Worm (Caenorhabditis elegans) whole organism, young adult: ENCODE data around the gene dnj-26.

Experiments used
- F33H1.4 ChIP-seq: fragments of 200-800 bp; sonication (Bioruptor generic); IDR thresholded peaks from 2 replicates; pipeline ENCODE4 v1.3.6; 2022; ENCODE audit warnings: missing genetic modification reagents, missing genetic modification characterization, missing compliant biosample characterization
- F37B4.10 ChIP-seq: fragments of 200-800 bp; sonication (Bioruptor generic); IDR thresholded peaks from 2 replicates; pipeline ENCODE4 v1.3.6; 2022; ENCODE audit warnings: missing genetic modification characterization, missing compliant biosample characterization
- F49E8.2 ChIP-seq: sonication (generic microtip); optimal IDR thresholded peaks from 3 replicates; lab custom pipeline; 2017; ENCODE audit warnings: missing genetic modification characterization, mild to moderate bottlenecking, missing compliant biosample characterization, antibody characterized with exemption, moderate library complexity; ENCODE audit not compliant: insufficient read depth
- F57A8.1 ChIP-seq: fragments of 200-800 bp; sonication (Bioruptor generic); optimal IDR thresholded peaks from 2 replicates; lab custom pipeline; 2018; ENCODE audit warnings: mild to moderate bottlenecking, missing genetic modification characterization, moderate library complexity, missing compliant biosample characterization
- F57C9.4 ChIP-seq: sonication (generic microtip); optimal IDR thresholded peaks from 2 replicates; lab custom pipeline; 2017; ENCODE audit warnings: mild to moderate bottlenecking, missing genetic modification characterization, missing compliant biosample characterization
- K11D2.4 ChIP-seq: fragments of 200-800 bp; sonication (Bioruptor generic); IDR thresholded peaks from 2 replicates; pipeline ENCODE4 v1.3.6; 2022; ENCODE audit warnings: missing genetic modification reagents, missing genetic modification characterization, missing compliant biosample characterization
- T07F8.4 ChIP-seq: sonication (generic microtip); optimal IDR thresholded peaks from 2 replicates; lab custom pipeline; 2016; ENCODE audit warnings: mild to moderate bottlenecking, missing genetic modification characterization, moderate library complexity, missing compliant biosample characterization
- aptf-3 ChIP-seq: fragments of 200-800 bp; sonication (Bioruptor generic); IDR thresholded peaks from 2 replicates; pipeline ENCODE4 v1.3.6; 2022; ENCODE audit warnings: missing genetic modification characterization, missing compliant biosample characterization
- athp-1 ChIP-seq: sonication (generic microtip); optimal IDR thresholded peaks from 2 replicates; lab custom pipeline; 2017; ENCODE audit warnings: mild to moderate bottlenecking, missing genetic modification characterization, missing compliant biosample characterization
- attf-3 ChIP-seq: fragments of 200-800 bp; sonication (Bioruptor generic); conservative IDR thresholded peaks from 2 replicates; pipeline ENCODE4 v1.3.6; 2022; ENCODE audit warnings: missing genetic modification reagents, missing genetic modification characterization, missing compliant biosample characterization
- attf-5 ChIP-seq: fragments of 200-800 bp; sonication (Bioruptor generic); optimal IDR thresholded peaks from 2 replicates; lab custom pipeline; 2018; ENCODE audit warnings: mild to moderate bottlenecking, missing genetic modification characterization, missing compliant biosample characterization
- ccch-3 ChIP-seq: fragments of 200-800 bp; sonication (Bioruptor generic); optimal IDR thresholded peaks from 2 replicates; lab custom pipeline; 2018; ENCODE audit warnings: mild to moderate bottlenecking, missing genetic modification characterization, missing compliant biosample characterization
- ceh-27 ChIP-seq: fragments of 200-800 bp; sonication (Bioruptor generic); optimal IDR thresholded peaks from 2 replicates; lab custom pipeline; 2018; ENCODE audit warnings: mild to moderate bottlenecking, missing genetic modification characterization, moderate library complexity, missing compliant biosample characterization
- ceh-58 ChIP-seq: fragments of 200-800 bp; sonication (Bioruptor generic); IDR thresholded peaks from 2 replicates; pipeline ENCODE4 v1.3.6; 2022; ENCODE audit warnings: missing genetic modification characterization, missing compliant biosample characterization
- ceh-79 ChIP-seq: sonication (generic microtip); optimal IDR thresholded peaks from 2 replicates; lab custom pipeline; 2017; ENCODE audit warnings: mild to moderate bottlenecking, missing genetic modification characterization, missing compliant biosample characterization
- dpl-1 ChIP-seq: fragments of 150-350 bp; optimal IDR thresholded peaks from 2 replicates; lab custom pipeline; 2014; ENCODE audit warnings: missing biosample characterization, missing genetic modification reagents, missing genetic modification characterization
- efl-1 ChIP-seq: fragments of 150-350 bp; optimal IDR thresholded peaks from 2 replicates; lab custom pipeline; 2014; ENCODE audit warnings: missing biosample characterization, missing genetic modification reagents, missing genetic modification characterization
- egl-18 ChIP-seq: fragments of 200-800 bp; sonication (Bioruptor generic); IDR thresholded peaks from 2 replicates; pipeline ENCODE4 v1.3.6; 2022; ENCODE audit warnings: missing genetic modification reagents, missing genetic modification characterization, missing compliant biosample characterization
- egl-44 ChIP-seq: fragments of 200-800 bp; sonication (Bioruptor generic); IDR thresholded peaks from 2 replicates; pipeline ENCODE4 v1.3.6; 2022; ENCODE audit warnings: missing genetic modification reagents, missing genetic modification characterization, missing compliant biosample characterization
- egrh-3 ChIP-seq: fragments of 200-800 bp; sonication (Bioruptor generic); IDR thresholded peaks from 2 replicates; pipeline ENCODE4 v1.3.6; 2022; ENCODE audit warnings: missing genetic modification reagents, missing genetic modification characterization, missing compliant biosample characterization
- ets-4 ChIP-seq: fragments of 200-800 bp; sonication (Bioruptor generic); optimal IDR thresholded peaks from 2 replicates; lab custom pipeline; 2018; ENCODE audit warnings: mild to moderate bottlenecking, missing genetic modification characterization, missing compliant biosample characterization
- gei-17 ChIP-seq: fragments of 200-800 bp; sonication (Bioruptor generic); optimal IDR thresholded peaks from 2 replicates; lab custom pipeline; 2018; ENCODE audit warnings: mild to moderate bottlenecking, missing genetic modification characterization, missing compliant biosample characterization
- hlh-12 ChIP-seq: sonication (generic microtip); optimal IDR thresholded peaks from 2 replicates; lab custom pipeline; 2016; ENCODE audit warnings: missing genetic modification characterization, missing compliant biosample characterization
- hlh-26 ChIP-seq: fragments of 200-800 bp; sonication (Bioruptor generic); conservative IDR thresholded peaks from 2 replicates; pipeline ENCODE4 v1.3.6; 2022; ENCODE audit warnings: missing genetic modification reagents, missing genetic modification characterization, missing compliant biosample characterization
- hmg-1.2 ChIP-seq: fragments of 200-800 bp; sonication (Bioruptor generic); IDR thresholded peaks from 2 replicates; pipeline ENCODE4 v1.3.6; 2022; ENCODE audit warnings: missing genetic modification reagents, missing genetic modification characterization, missing compliant biosample characterization
- hmg-20 ChIP-seq: fragments of 200-800 bp; sonication (Bioruptor generic); IDR thresholded peaks from 2 replicates; pipeline ENCODE4 v1.3.6; 2022; ENCODE audit warnings: missing genetic modification reagents, missing genetic modification characterization, missing compliant biosample characterization
- lag-1 ChIP-seq: fragments of 200-800 bp; sonication (Bioruptor generic); IDR thresholded peaks from 2 replicates; pipeline ENCODE4 v1.3.6; 2022; ENCODE audit warnings: missing genetic modification reagents, missing genetic modification characterization, missing compliant biosample characterization
- let-607 ChIP-seq, 2 experiments: fragments of 200-800 bp in 1 of 2; sonication (Bioruptor generic) in 1 of 2; sonication (generic microtip) in 1 of 2; optimal IDR thresholded peaks; 2 replicates each; lab custom pipeline; 2016 to 2018; ENCODE audit warnings: mild to moderate bottlenecking in 2 of 2, missing compliant biosample characterization in 2 of 2, missing genetic modification characterization in 2 of 2, moderate library complexity in 2 of 2, missing genotype in 1 of 2
- lin-35 ChIP-seq, 3 experiments: fragments of 150-350 bp in 2 of 3; sonication (generic microtip) in 1 of 3; optimal IDR thresholded peaks; 2 replicates each; lab custom pipeline; 2014 to 2018; ENCODE audit warnings: missing biosample characterization in 3 of 3, missing genetic modification characterization in 3 of 3, missing genetic modification reagents in 3 of 3
- lsl-1 ChIP-seq: fragments of 200-800 bp; sonication (Bioruptor generic); optimal IDR thresholded peaks from 2 replicates; lab custom pipeline; 2018; ENCODE audit warnings: mild to moderate bottlenecking, missing genetic modification characterization, moderate library complexity, missing compliant biosample characterization
- lsy-27 ChIP-seq: sonication (generic microtip); optimal IDR thresholded peaks from 2 replicates; lab custom pipeline; 2017; ENCODE audit warnings: missing genetic modification characterization, mild to moderate bottlenecking, missing compliant biosample characterization, antibody characterized with exemption, missing genotype, borderline replicate concordance; ENCODE audit not compliant: insufficient read depth
- madf-10 ChIP-seq: sonication (generic microtip); optimal IDR thresholded peaks from 2 replicates; lab custom pipeline; 2016; ENCODE audit warnings: mild to moderate bottlenecking, missing genetic modification characterization, missing compliant biosample characterization
- nhr-179 ChIP-seq: sonication (generic microtip); optimal IDR thresholded peaks from 2 replicates; lab custom pipeline; 2016; ENCODE audit warnings: mild to moderate bottlenecking, missing genetic modification characterization, missing compliant biosample characterization
- pbrm-1 ChIP-seq: fragments of 200-800 bp; sonication (Bioruptor generic); IDR thresholded peaks from 2 replicates; pipeline ENCODE4 v1.3.6; 2022; ENCODE audit warnings: missing genetic modification reagents, missing genetic modification characterization, missing compliant biosample characterization
- snpc-1.1 ChIP-seq: sonication (generic microtip); optimal IDR thresholded peaks from 2 replicates; lab custom pipeline; 2017; ENCODE audit warnings: missing genetic modification characterization, mild to moderate bottlenecking, missing compliant biosample characterization, antibody characterized with exemption, moderate library complexity, missing genotype, missing genetic modification reagents; ENCODE audit not compliant: insufficient read depth
- snpc-3.4 ChIP-seq: sonication (generic microtip); optimal IDR thresholded peaks from 2 replicates; lab custom pipeline; 2017; ENCODE audit warnings: missing genetic modification characterization, mild to moderate bottlenecking, missing compliant biosample characterization, antibody characterized with exemption, moderate library complexity, missing genotype, missing genetic modification reagents
- snpc-4 ChIP-seq, 5 experiments: fragments of 150-350 bp in 1 of 5; sonication (generic microtip) in 4 of 5; optimal IDR thresholded peaks; 2 replicates each; lab custom pipeline; 2014 to 2018; ENCODE audit warnings: missing genetic modification characterization in 5 of 5, missing biosample characterization in 3 of 5, antibody characterized with exemption in 2 of 5, mild to moderate bottlenecking in 2 of 5, missing compliant biosample characterization in 2 of 5, missing genotype in 2 of 5, moderate library complexity in 2 of 5, missing genetic modification reagents in 1 of 5
- tlf-1 ChIP-seq: fragments of 200-800 bp; sonication (Bioruptor generic); optimal IDR thresholded peaks from 2 replicates; lab custom pipeline; 2018; ENCODE audit warnings: mild to moderate bottlenecking, missing genetic modification characterization, missing compliant biosample characterization
- ztf-18 ChIP-seq: sonication (generic microtip); optimal IDR thresholded peaks from 2 replicates; lab custom pipeline; 2016; ENCODE audit warnings: missing genotype, mild to moderate bottlenecking, missing genetic modification characterization, missing compliant biosample characterization
- ztf-3 ChIP-seq: fragments of 200-800 bp; sonication (Bioruptor generic); optimal IDR thresholded peaks from 2 replicates; lab custom pipeline; 2018; ENCODE audit warnings: mild to moderate bottlenecking, missing genetic modification characterization, missing compliant biosample characterization
- ztf-6 ChIP-seq: fragments of 200-800 bp; sonication (Bioruptor generic); IDR thresholded peaks from 2 replicates; pipeline ENCODE4 v1.3.6; 2022; ENCODE audit warnings: missing genetic modification reagents, missing genetic modification characterization, missing compliant biosample characterization

The dnj-26 gene

DNA sequence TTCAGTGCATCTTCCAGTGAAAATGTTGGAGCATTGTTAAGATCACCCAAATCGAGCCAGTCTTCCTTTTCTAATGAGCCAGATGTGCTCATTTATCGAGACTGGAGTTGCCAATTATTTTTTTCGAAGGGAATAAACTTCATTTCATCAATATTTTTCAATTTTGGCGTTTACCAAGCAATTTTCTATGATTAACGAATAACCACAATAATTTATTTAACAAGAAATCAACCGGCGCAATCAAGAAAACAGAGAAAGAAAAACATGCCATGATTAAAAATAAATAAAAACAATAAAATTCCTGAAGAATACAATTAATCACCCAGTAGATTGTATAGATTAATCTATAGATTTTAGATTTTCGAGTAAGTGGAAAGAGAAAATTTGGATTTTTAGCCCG is 23.4 kb upstream of the dnj-26 start, which contains the start of gene vps-8:
TSS of gene vps-8 (minus strand) at position 101 of the 400 bp plus-strand sequence.
- no peak for TF ChIP-seq dpl-1 (GFP tag; lab: Kevin White, UChicago)
- TF ChIP-seq tlf-1 (GFP tag; lab: Kevin White, UChicago), result peak; percentile 1

DNA sequence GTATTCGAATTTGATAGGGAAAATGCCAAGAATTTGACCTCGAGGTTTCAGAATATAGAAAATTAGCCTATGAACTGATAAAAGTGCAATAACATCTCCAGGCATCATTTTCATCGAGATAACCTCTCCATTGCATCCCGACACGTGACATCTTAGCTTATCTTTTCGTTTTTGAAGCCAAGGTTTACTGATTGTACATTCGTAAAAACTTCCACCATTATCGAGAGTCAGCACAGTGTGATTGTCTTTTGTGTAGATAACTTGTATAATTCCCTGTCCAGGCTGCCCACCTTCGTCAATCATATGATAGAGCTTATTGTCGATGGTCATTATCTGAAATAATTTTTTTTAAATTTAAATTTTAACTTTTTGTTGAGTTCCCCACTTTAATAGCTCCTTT is 21.9 kb upstream of the dnj-26 start:
- no peak for TF ChIP-seq aptf-3
- no peak for TF ChIP-seq ztf-3 (GFP tag; lab: Kevin White, UChicago)
- no peak for TF ChIP-seq pbrm-1 (GFP tag; lab: Robert Waterston, UW)
- TF ChIP-seq snpc-1.1 (tag; lab: Kevin White, UChicago), result no peak
- no peak for TF ChIP-seq egl-44
- TF ChIP-seq egrh-3 (GFP tag; lab: Robert Waterston, UW), result no peak
- TF ChIP-seq F57C9.4 (tag; lab: Kevin White, UChicago), result no peak
- TF ChIP-seq ceh-58 (GFP tag; lab: Robert Waterston, UW), result no peak
- TF ChIP-seq F37B4.10 (GFP tag; lab: Robert Waterston, UW), result no peak
- no peak for TF ChIP-seq hmg-20
- no peak for TF ChIP-seq hlh-26 (GFP tag; lab: Robert Waterston, UW)
- no peak for TF ChIP-seq ets-4
- TF ChIP-seq gei-17 (GFP tag; lab: Kevin White, UChicago), result no peak
- TF ChIP-seq T07F8.4 (tag; lab: Kevin White, UChicago), result no peak
- no peak for TF ChIP-seq let-607 (tag; optimal IDR thresholded peaks at IDR 0.05; lab: Kevin White, UChicago)
- no peak for TF ChIP-seq ccch-3 (GFP tag; lab: Kevin White, UChicago)
- TF ChIP-seq, all 124 proteins: peak for 0

DNA sequence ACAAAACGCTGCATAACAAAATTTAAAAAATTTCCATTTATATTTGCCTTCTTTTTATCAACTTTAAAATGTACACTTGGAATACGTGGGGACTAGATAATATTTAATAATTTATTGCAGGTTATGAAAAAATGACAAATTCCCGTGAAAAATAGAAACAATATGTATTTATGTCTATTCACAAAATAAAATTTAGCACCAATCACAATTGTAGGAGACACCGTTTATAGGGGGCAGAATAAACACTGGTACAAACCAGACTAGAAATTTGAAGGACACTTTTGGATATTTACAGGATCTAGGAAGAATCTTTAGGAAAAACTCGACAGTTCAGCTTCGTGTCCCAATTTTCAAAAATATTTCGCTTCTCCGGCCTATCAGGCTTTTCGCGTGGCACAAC is 17.9 kb upstream of the dnj-26 start, which contains the start of gene C42C1.3:
TSS of gene C42C1.3 (minus strand) at position 101 of the 400 bp plus-strand sequence.
- TF ChIP-seq lin-35 (GFP tag; optimal IDR thresholded peaks at IDR 0.05; lab: Kevin White, UChicago), result no peak
- TF ChIP-seq lag-1 (GFP tag; lab: Robert Waterston, UW), result no peak
- no peak for TF ChIP-seq lsy-27 (tag; lab: Kevin White, UChicago)
- no peak for TF ChIP-seq egl-44
- TF ChIP-seq ccch-3 (GFP tag; lab: Kevin White, UChicago), result no peak
- no peak for TF ChIP-seq ztf-18

DNA sequence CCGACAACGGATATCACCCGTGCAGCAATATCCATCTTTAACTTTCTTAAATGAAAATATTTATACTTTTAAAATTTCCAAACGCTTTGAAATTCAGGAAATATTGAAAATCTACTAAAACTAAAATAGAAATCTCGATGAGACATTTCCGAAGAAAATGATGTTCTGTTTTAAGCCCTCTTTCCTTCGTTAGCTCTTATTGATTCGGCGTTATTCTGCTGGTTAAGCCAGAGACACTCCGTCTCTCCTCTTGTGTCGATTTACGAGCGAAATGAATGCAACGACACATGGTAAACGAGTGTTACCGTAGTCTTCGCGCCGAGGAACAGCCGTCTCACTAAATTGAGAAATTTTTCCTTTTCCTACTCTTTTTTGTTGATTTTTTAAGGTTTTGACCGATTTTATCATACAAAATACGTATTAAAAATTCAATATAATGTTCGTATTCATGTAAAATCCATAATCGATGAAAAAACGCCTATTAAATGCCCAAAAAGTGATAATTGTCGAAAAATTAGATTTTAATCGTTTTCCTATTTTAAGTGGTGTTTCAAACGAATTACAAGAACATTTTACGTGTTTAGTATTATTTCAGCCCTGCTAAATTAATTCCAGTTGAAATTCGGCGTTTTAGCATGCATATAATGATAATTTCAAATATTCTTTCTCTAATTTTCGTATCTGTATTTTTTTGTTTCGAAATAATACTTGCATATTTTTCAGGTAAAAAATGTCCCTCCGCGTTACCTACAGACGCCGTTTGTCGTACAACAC is 16.0 kb upstream of the dnj-26 start, which contains the start of the genes ppm-1.H and rpl-34:
TSS of gene ppm-1.H (minus strand) at position 51 of the 774 bp plus-strand sequence.
TSS of gene rpl-34 (plus strand) at position 724 of the 774 bp plus-strand sequence.
- TF ChIP-seq F49E8.2 (tag; lab: Kevin White, UChicago), result peak; percentile 8
- peak in 1 of 3 experiments; percentile 46 for TF ChIP-seq lin-35 (GFP tag; optimal IDR thresholded peaks at IDR 0.05; lab: Kevin White, UChicago)
- no peak for TF ChIP-seq snpc-4 (GFP tag; optimal IDR thresholded peaks at IDR 0.05; lab: Kevin White, UChicago)
- TF ChIP-seq snpc-4 (tag; optimal IDR thresholded peaks at IDR 0.05; lab: Kevin White, UChicago), result peak in 3 of 4 experiments; percentile 7 to 48 (median 29)
- TF ChIP-seq efl-1 (GFP tag; lab: Kevin White, UChicago), result peak; percentile 39
- no peak for TF ChIP-seq hlh-12 (tag; lab: Kevin White, UChicago)
- peak; percentile 76 for TF ChIP-seq lsl-1 (GFP tag; lab: Kevin White, UChicago)
- TF ChIP-seq nhr-179 (tag; lab: Kevin White, UChicago), result no peak
- no peak for TF ChIP-seq ceh-79 (tag; lab: Kevin White, UChicago)
- no peak for TF ChIP-seq F57A8.1 (GFP tag; lab: Kevin White, UChicago)
- 0 out of 2 replicates have a peak, but pooled peaks have one; percentile 18 for TF ChIP-seq K11D2.4 (GFP tag; lab: Robert Waterston, UW)
- no peak for TF ChIP-seq madf-10 (tag; lab: Kevin White, UChicago)
- TF ChIP-seq hmg-1.2 (GFP tag; lab: Robert Waterston, UW), result peak; percentile 10; the same call in 1 of the 2 replicates
- no peak for TF ChIP-seq ztf-6 (GFP tag; lab: Robert Waterston, UW)
- TF ChIP-seq ets-4, result no peak
- TF ChIP-seq F33H1.4 (GFP tag; lab: Robert Waterston, UW), result peak; percentile 74
- TF ChIP-seq ceh-27 (GFP tag; lab: Kevin White, UChicago), result peak; percentile 8
- peak; percentile 59 for TF ChIP-seq snpc-3.4 (tag; lab: Kevin White, UChicago)
- TF ChIP-seq attf-5 (GFP tag; lab: Kevin White, UChicago), result peak; percentile 43
- no peak for TF ChIP-seq egl-18 (GFP tag; lab: Robert Waterston, UW)
- no peak for TF ChIP-seq athp-1
- TF ChIP-seq attf-3 (GFP tag; lab: Robert Waterston, UW), result peak; percentile 40; the same call in 1 of the 2 replicates
